Worm (Caenorhabditis elegans): ENCODE data around the gene F48G7.8.

ce11 chrV:617917-618316 is 9.6 kb downstream of the F48G7.8 start:
- TF ChIP-seq lin-15B (tag; optimal IDR thresholded peaks at IDR 0.05), result no peak
- no peak for TF ChIP-seq fkh-10 (GFP tag; optimal IDR thresholded peaks at IDR 0.05)
- TF ChIP-seq ztf-4 (tag; optimal IDR thresholded peaks at IDR 0.05), result no peak
- no peak for TF ChIP-seq ceh-82 (tag; optimal IDR thresholded peaks at IDR 0.05)
- no peak for TF ChIP-seq mdl-1 (tag; optimal IDR thresholded peaks at IDR 0.05)
- peak; percentile 38 for TF ChIP-seq nhr-11 (tag; optimal IDR thresholded peaks at IDR 0.05)
- no peak for TF ChIP-seq elt-3 (tag; optimal IDR thresholded peaks at IDR 0.05)
- TF ChIP-seq lin-39 (tag; optimal IDR thresholded peaks at IDR 0.05), result no peak
- no peak for TF ChIP-seq nhr-77 (tag; optimal IDR thresholded peaks at IDR 0.05)

Measured in whole organism, L3 larva.